Worm (Caenorhabditis elegans) whole organism, L2 larva: Measurements from ENCODE around the gene T02H6.11.
A peak's percentile ranks its signal among the peaks of the same experiment; 100 is the strongest.

ENCODE experiments used
- C34F6.9 ChIP-seq: fragments of 150-350 bp; optimal IDR thresholded peaks from 2 replicates; lab custom pipeline; 2014; ENCODE audit warnings: missing biosample characterization, missing genetic modification characterization
- F13H6.1 ChIP-seq: sonication (generic microtip); optimal IDR thresholded peaks from 2 replicates; lab custom pipeline; 2016; ENCODE audit warnings: missing genetic modification characterization, missing compliant biosample characterization
- ZK546.5 ChIP-seq: sonication (generic microtip); optimal IDR thresholded peaks from 2 replicates; lab custom pipeline; 2017; ENCODE audit warnings: missing biosample characterization, missing genetic modification characterization
- alr-1 ChIP-seq: fragments of 150-350 bp; optimal IDR thresholded peaks from 2 replicates; lab custom pipeline; 2014; ENCODE audit warnings: missing biosample characterization, missing genetic modification characterization
- aly-2 ChIP-seq: fragments of 150-350 bp; optimal IDR thresholded peaks from 2 replicates; lab custom pipeline; 2014; ENCODE audit warnings: missing biosample characterization, missing genetic modification characterization
- blmp-1 ChIP-seq: sonication (generic microtip); optimal IDR thresholded peaks from 2 replicates; lab custom pipeline; 2017; ENCODE audit warnings: missing genetic modification characterization, mild to moderate bottlenecking, missing compliant biosample characterization, antibody characterized with exemption, moderate library complexity; ENCODE audit not compliant: insufficient read depth
- ceh-16 ChIP-seq: fragments of 150-350 bp; optimal IDR thresholded peaks from 2 replicates; lab custom pipeline; 2014; ENCODE audit warnings: missing biosample characterization, missing genetic modification characterization
- ceh-82 ChIP-seq: fragments of 150-350 bp; optimal IDR thresholded peaks from 2 replicates; lab custom pipeline; 2014; ENCODE audit warnings: missing biosample characterization, missing genetic modification characterization
- crh-2 ChIP-seq: sonication (generic microtip); optimal IDR thresholded peaks from 2 replicates; lab custom pipeline; 2017; ENCODE audit warnings: missing biosample characterization, missing genetic modification characterization
- elt-1 ChIP-seq: fragments of 150-350 bp; optimal IDR thresholded peaks from 2 replicates; lab custom pipeline; 2014; ENCODE audit warnings: missing biosample characterization, missing genetic modification characterization
- elt-3 ChIP-seq: sonication (generic microtip); optimal IDR thresholded peaks from 2 replicates; lab custom pipeline; 2017; ENCODE audit warnings: missing biosample characterization, missing genetic modification characterization
- gmeb-1 ChIP-seq: fragments of 150-350 bp; optimal IDR thresholded peaks from 2 replicates; lab custom pipeline; 2014; ENCODE audit warnings: missing biosample characterization, missing genetic modification characterization
- lin-11 ChIP-seq: fragments of 150-350 bp; sonication (generic microtip); optimal IDR thresholded peaks from 2 replicates; lab custom pipeline; 2014; ENCODE audit warnings: missing biosample characterization, missing genetic modification characterization, inconsistent platforms, mixed read lengths
- lin-39 ChIP-seq: fragments of 150-350 bp; optimal IDR thresholded peaks from 2 replicates; lab custom pipeline; 2014; ENCODE audit warnings: missing biosample characterization, missing genetic modification reagents, missing genetic modification characterization
- lsy-2 ChIP-seq, 2 experiments: fragments of 150-350 bp in 1 of 2; sonication (generic microtip) in 1 of 2; optimal IDR thresholded peaks; 2 replicates each; lab custom pipeline; 2014 to 2017; ENCODE audit warnings: missing biosample characterization in 2 of 2, missing genetic modification characterization in 2 of 2
- mab-5 ChIP-seq: fragments of 150-350 bp; optimal IDR thresholded peaks from 2 replicates; lab custom pipeline; 2014; ENCODE audit warnings: missing biosample characterization, missing genetic modification characterization
- mbf-1 ChIP-seq: sonication (generic microtip); optimal IDR thresholded peaks from 2 replicates; lab custom pipeline; 2017; ENCODE audit warnings: missing biosample characterization, missing genetic modification characterization
- mdl-1 ChIP-seq, 2 experiments: fragments of 150-350 bp in 1 of 2; sonication (generic microtip) in 1 of 2; optimal IDR thresholded peaks; 2 replicates each; lab custom pipeline; 2017; ENCODE audit warnings: missing biosample characterization in 2 of 2, missing genetic modification characterization in 2 of 2
- nhr-10 ChIP-seq: sonication (generic microtip); optimal IDR thresholded peaks from 2 replicates; lab custom pipeline; 2017; ENCODE audit warnings: missing biosample characterization, missing genetic modification characterization
- nhr-11 ChIP-seq: fragments of 150-350 bp; optimal IDR thresholded peaks from 2 replicates; lab custom pipeline; 2014; ENCODE audit warnings: missing biosample characterization, missing genetic modification characterization
- nhr-129 ChIP-seq: fragments of 150-350 bp; optimal IDR thresholded peaks from 2 replicates; lab custom pipeline; 2014; ENCODE audit warnings: missing biosample characterization, missing genetic modification characterization
- nhr-21 ChIP-seq: fragments of 150-350 bp; optimal IDR thresholded peaks from 2 replicates; lab custom pipeline; 2014; ENCODE audit warnings: missing biosample characterization, missing genetic modification characterization
- nhr-23 ChIP-seq: fragments of 150-350 bp; optimal IDR thresholded peaks from 2 replicates; lab custom pipeline; 2014; ENCODE audit warnings: missing biosample characterization, missing genetic modification reagents, missing genetic modification characterization
- peb-1 ChIP-seq: fragments of 150-350 bp; optimal IDR thresholded peaks from 2 replicates; lab custom pipeline; 2014; ENCODE audit warnings: missing biosample characterization, missing genetic modification characterization
- sem-4 ChIP-seq: fragments of 150-350 bp; optimal IDR thresholded peaks from 2 replicates; lab custom pipeline; 2014; ENCODE audit warnings: missing biosample characterization, missing genetic modification reagents, missing genetic modification characterization
- skn-1 ChIP-seq: sonication (generic microtip); optimal IDR thresholded peaks from 2 replicates; lab custom pipeline; 2017; ENCODE audit warnings: missing biosample characterization, missing genetic modification characterization
- sma-3 ChIP-seq: sonication (generic microtip); optimal IDR thresholded peaks from 2 replicates; lab custom pipeline; 2016; ENCODE audit warnings: missing genetic modification reagents, missing genetic modification characterization, missing compliant biosample characterization
- snpc-4 ChIP-seq: fragments of 150-350 bp; optimal IDR thresholded peaks from 2 replicates; lab custom pipeline; 2014; ENCODE audit warnings: missing biosample characterization, missing genetic modification characterization
- unc-39 ChIP-seq: fragments of 150-350 bp; optimal IDR thresholded peaks from 2 replicates; lab custom pipeline; 2014; ENCODE audit warnings: missing biosample characterization, missing genetic modification characterization
- unc-62 ChIP-seq: fragments of 150-350 bp; optimal IDR thresholded peaks from 2 replicates; lab custom pipeline; 2014; ENCODE audit warnings: missing biosample characterization, missing genetic modification reagents, missing genetic modification characterization
- zag-1 ChIP-seq: fragments of 150-350 bp; optimal IDR thresholded peaks from 2 replicates; lab custom pipeline; 2014; ENCODE audit warnings: missing biosample characterization, missing genetic modification characterization
- ztf-1 ChIP-seq: fragments of 200-800 bp; sonication (Bioruptor generic); conservative IDR thresholded peaks from 2 replicates; pipeline ENCODE4 v1.3.6; 2022; ENCODE audit warnings: missing genetic modification characterization, missing compliant biosample characterization
- ztf-11 ChIP-seq: sonication (generic microtip); optimal IDR thresholded peaks from 2 replicates; lab custom pipeline; 2017; ENCODE audit warnings: missing biosample characterization, missing genetic modification characterization

Gene T02H6.11

DNA sequence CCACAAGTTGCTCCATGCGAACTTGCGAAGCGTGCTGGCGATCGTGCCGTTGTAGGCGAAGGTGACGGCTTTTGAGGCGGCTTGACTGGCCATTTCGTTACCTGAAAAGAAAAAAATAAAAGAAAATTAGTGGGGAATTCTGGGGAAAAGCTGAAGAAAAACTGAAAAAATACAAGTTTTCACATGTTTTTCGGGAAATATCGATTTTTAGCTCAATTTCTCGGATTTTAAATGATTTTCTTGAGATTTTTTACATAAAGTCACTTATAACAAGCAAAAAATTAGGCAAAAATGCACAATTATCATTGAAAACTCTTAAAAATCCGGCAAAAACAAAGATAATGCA lies at the start of gene T02H6.11:
Gene T02H6.11, minus strand, starts transcription at position 101 of the 346 bp plus-strand sequence.
- no peak for TF ChIP-seq aly-2 (tag; lab: Kevin White, UChicago)
- TF ChIP-seq nhr-129 (tag; lab: Kevin White, UChicago), result no peak
- no peak for TF ChIP-seq mbf-1 (tag; lab: Kevin White, UChicago)
- TF ChIP-seq ceh-16, result no peak
- TF ChIP-seq unc-62, result no peak
- TF ChIP-seq nhr-21 (tag; lab: Kevin White, UChicago), result no peak
- TF ChIP-seq gmeb-1 (tag; lab: Kevin White, UChicago), result no peak
- TF ChIP-seq blmp-1, result no peak
- no peak for TF ChIP-seq C34F6.9 (tag; lab: Kevin White, UChicago)
- no peak for TF ChIP-seq sem-4 (tag; lab: Kevin White, UChicago)
- TF ChIP-seq nhr-11 (tag; lab: Kevin White, UChicago), result no peak
- TF ChIP-seq nhr-10, result no peak

DNA sequence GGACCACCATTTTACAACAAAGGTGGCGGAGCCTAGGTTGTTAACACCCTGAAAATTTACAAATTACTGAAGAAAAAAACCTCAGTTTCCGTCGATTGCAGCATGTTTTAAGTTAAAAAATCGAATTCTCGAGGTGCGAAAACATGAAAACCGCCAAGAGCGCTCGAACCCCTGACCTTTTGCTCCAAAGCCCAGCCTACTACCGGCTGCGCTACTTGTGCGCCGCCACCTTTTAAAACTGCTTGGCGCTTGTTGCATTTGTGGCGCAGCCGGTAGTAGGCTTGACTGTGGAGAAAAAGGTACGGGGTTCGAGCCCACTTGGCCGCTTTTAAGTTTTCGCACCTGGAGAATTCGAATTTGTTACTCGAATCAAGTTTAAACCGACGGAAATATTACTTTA lies 49.2 kb upstream of the T02H6.11 start, which contains the start of gene snt-6:
Gene snt-6, minus strand, starts transcription at position 58 of the 400 bp plus-strand sequence.
- TF ChIP-seq ceh-16, result no peak
- no peak for TF ChIP-seq nhr-129 (tag; lab: Kevin White, UChicago)
- no peak for TF ChIP-seq mbf-1 (tag; lab: Kevin White, UChicago)
- no peak for TF ChIP-seq F13H6.1 (tag; lab: Kevin White, UChicago)
- TF ChIP-seq nhr-23 (tag; lab: Kevin White, UChicago), result no peak
- TF ChIP-seq crh-2 (tag; lab: Kevin White, UChicago), result no peak
- no peak for TF ChIP-seq elt-1
- TF ChIP-seq nhr-10, result no peak
- no peak for TF ChIP-seq zag-1 (tag; lab: Kevin White, UChicago)
- no peak for TF ChIP-seq aly-2 (tag; lab: Kevin White, UChicago)
- no peak for TF ChIP-seq ZK546.5 (tag; lab: Kevin White, UChicago)
- no peak for TF ChIP-seq sma-3 (GFP tag; lab: Kevin White, UChicago)
- TF ChIP-seq lin-11 (tag; lab: Kevin White, UChicago), result no peak
- TF ChIP-seq skn-1, result no peak
- no peak for TF ChIP-seq lin-39 (tag; lab: Kevin White, UChicago)
- no peak for TF ChIP-seq ztf-11 (tag; lab: Kevin White, UChicago)
- TF ChIP-seq lsy-2 (tag; optimal IDR thresholded peaks at IDR 0.05; lab: Kevin White, UChicago), result no peak
- TF ChIP-seq sem-4 (tag; lab: Kevin White, UChicago), result no peak
- no peak for TF ChIP-seq peb-1
- no peak for TF ChIP-seq C34F6.9 (tag; lab: Kevin White, UChicago)

ce11 chrII:740808-741207 lies 39.9 kb upstream of the T02H6.11 start, which contains the start of gene fbxc-48:
fbxc-48 (minus strand) TSS chrII:740908.
- no peak for TF ChIP-seq mab-5 (tag; lab: Kevin White, UChicago)
- TF ChIP-seq ZK546.5 (tag; lab: Kevin White, UChicago), result no peak
- no peak for TF ChIP-seq unc-39 (tag; lab: Kevin White, UChicago)
- TF ChIP-seq peb-1, result no peak
- TF ChIP-seq elt-3, result no peak
- TF ChIP-seq ztf-1 (GFP tag; lab: Robert Waterston, UW), result no peak
- no peak for TF ChIP-seq mdl-1 (tag; optimal IDR thresholded peaks at IDR 0.05; lab: Kevin White, UChicago)
- TF ChIP-seq lin-39 (tag; lab: Kevin White, UChicago), result no peak
- no peak for TF ChIP-seq snpc-4 (tag; lab: Kevin White, UChicago)
- TF ChIP-seq gmeb-1 (tag; lab: Kevin White, UChicago), result no peak

ce11 chrII:732393-732792 lies 31.5 kb upstream of the T02H6.11 start:
- no peak for TF ChIP-seq nhr-129 (tag; lab: Kevin White, UChicago)
- TF ChIP-seq lsy-2 (tag; optimal IDR thresholded peaks at IDR 0.05; lab: Kevin White, UChicago), result peak; percentile 42 to 86

DNA sequence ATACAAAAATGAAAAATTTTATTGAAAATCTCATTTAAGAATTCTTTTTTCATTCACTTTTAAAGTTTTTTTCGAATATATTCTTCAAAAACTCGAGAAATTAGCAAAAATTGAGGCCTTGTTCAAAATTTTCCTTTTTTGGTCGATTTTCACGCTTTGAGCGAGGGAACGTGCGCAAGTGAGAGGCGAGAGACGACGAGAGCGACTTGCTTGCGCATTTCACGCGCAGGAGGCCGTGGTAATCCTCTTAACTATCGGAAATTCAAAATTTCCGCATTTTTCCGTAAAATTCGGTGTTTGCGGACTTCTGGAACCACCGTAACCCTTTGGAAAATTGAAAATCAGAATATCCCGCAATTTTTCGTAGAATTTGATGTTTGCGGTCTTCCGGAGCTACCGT lies 29.0 kb upstream of the T02H6.11 start:
- TF ChIP-seq lsy-2 (tag; optimal IDR thresholded peaks at IDR 0.05; lab: Kevin White, UChicago) (peak in 1 of 2 experiments; percentile 17), mdl-1 (tag; optimal IDR thresholded peaks at IDR 0.05; lab: Kevin White, UChicago) (no peak)

DNA sequence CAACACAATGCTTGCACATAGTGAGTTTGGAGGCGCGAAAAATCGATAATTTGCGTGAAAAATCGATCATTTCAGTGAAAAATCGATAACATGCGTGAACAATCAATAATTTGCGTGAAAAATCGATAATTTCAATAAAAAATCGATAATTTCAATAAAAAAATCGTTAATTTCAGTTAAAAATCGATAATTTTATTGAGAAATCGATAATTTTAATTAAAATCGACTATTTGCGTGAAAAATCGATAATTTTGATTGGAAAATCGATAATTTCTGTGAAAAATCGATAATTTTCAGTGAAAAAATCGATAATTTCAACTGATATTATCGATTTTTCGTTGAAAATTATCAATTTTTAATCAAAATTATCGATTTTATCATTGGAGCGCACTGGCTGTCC lies 23.1 kb upstream of the T02H6.11 start:
- TF ChIP-seq ceh-82, result no peak
- no peak for TF ChIP-seq unc-39 (tag; lab: Kevin White, UChicago)
- no peak for TF ChIP-seq zag-1 (tag; lab: Kevin White, UChicago)
- TF ChIP-seq alr-1 (tag; lab: Kevin White, UChicago), result no peak
- TF ChIP-seq crh-2 (tag; lab: Kevin White, UChicago), result no peak
